Fruit fly (Drosophila melanogaster): ENCODE measurements around the gene CG33263.
A peak's percentile ranks its signal among the peaks of the same experiment; 100 is the strongest.

CG33263 gene

DNA sequence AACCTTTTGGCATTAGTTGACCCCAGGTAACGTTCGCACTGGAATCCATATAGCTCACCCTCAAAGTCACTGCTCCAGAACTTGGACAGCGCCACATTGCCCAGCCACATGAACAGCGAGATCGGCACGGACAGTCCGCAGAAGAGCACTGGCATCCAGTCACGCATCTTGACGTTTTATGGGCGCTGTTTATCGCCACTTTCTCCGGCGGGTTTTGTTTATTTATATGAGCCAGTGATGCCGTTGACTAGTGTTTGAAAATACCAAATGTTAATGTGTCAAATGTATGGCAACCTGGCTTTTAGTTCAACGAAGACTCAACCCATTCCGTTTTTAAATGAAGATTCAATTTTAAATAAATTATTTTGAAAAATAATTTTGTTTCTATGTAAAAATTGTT, 36.4 kb downstream of the CG33263 start, which contains the start of gene CG10171 (continued):
- TF ChIP-seq ssp (GFP tag; IDR thresholded peaks at IDR 0.05) (0 out of 2 replicates have a peak, but pooled peaks have one; percentile 10), CG4820 (GFP tag; optimal IDR thresholded peaks at IDR 0.05) (no peak), CG11456 (GFP tag; IDR thresholded peaks at IDR 0.05) (no peak), Sox100B (GFP tag; optimal IDR thresholded peaks at IDR 0.05) (no peak), CG2116 (GFP tag; optimal IDR thresholded peaks at IDR 0.05) (no peak), lbe (GFP tag; optimal IDR thresholded peaks at IDR 0.05) (no peak), Atf3 (GFP tag; optimal IDR thresholded peaks at IDR 0.05) (no peak), tll (GFP tag; optimal IDR thresholded peaks at IDR 0.05) (no peak), CG4360 (GFP tag; IDR thresholded peaks at IDR 0.05) (no peak), CG33557 (GFP tag; optimal IDR thresholded peaks at IDR 0.05) (no peak), chif (GFP tag; optimal IDR thresholded peaks at IDR 0.05) (no peak), Dad (GFP tag; optimal IDR thresholded peaks at IDR 0.05) (no peak), CG6272 (GFP tag; IDR thresholded peaks at IDR 0.05) (no peak), az2 (GFP tag; optimal IDR thresholded peaks at IDR 0.05) (no peak), Nf-YA (GFP tag; IDR thresholded peaks at IDR 0.05) (no peak), ato (GFP tag; IDR thresholded peaks at IDR 0.05; ENCODE audit: partially characterized antibody) (no peak), CG17328 (GFP tag; IDR thresholded peaks at IDR 0.05) (no peak), CG1832 (GFP tag; optimal IDR thresholded peaks at IDR 0.05) (no peak), CG18599 (GFP tag; optimal IDR thresholded peaks at IDR 0.05) (no peak), mirr (GFP tag; optimal IDR thresholded peaks at IDR 0.05) (no peak), CG12391 (tag; optimal IDR thresholded peaks at IDR 0.05) (no peak), nerfin-2 (GFP tag; IDR thresholded peaks at IDR 0.05; ENCODE audit: partially characterized antibody) (no peak), zen (tag; optimal IDR thresholded peaks at IDR 0.05) (no peak), disco-r (GFP tag; optimal IDR thresholded peaks at IDR 0.05) (no peak), NFAT (GFP tag; IDR thresholded peaks at IDR 0.05) (peak; percentile 11; the same call in 1 of the 2 replicates), gcm (GFP tag; optimal IDR thresholded peaks at IDR 0.05) (no peak), CG2129 (GFP tag; IDR thresholded peaks at IDR 0.05; ENCODE audit: partially characterized antibody) (no peak), btn (GFP tag; optimal IDR thresholded peaks at IDR 0.05) (no peak), CG6683 (GFP tag; optimal IDR thresholded peaks at IDR 0.05) (no peak), tx (GFP tag; optimal IDR thresholded peaks at IDR 0.05) (no peak), Aef1 (GFP tag; IDR thresholded peaks at IDR 0.05) (no peak), gt (GFP tag; IDR thresholded peaks at IDR 0.05) (no peak), pnt (GFP tag; optimal IDR thresholded peaks at IDR 0.05) (no peak), bab2 (GFP tag; optimal IDR thresholded peaks at IDR 0.05) (no peak), CG43689 (GFP tag; IDR thresholded peaks at IDR 0.05) (no peak), Lim3 (GFP tag; IDR thresholded peaks at IDR 0.05) (no peak), CG2199 (GFP tag; IDR thresholded peaks at IDR 0.05) (no peak), repo (GFP tag; optimal IDR thresholded peaks at IDR 0.05) (no peak)

DNA sequence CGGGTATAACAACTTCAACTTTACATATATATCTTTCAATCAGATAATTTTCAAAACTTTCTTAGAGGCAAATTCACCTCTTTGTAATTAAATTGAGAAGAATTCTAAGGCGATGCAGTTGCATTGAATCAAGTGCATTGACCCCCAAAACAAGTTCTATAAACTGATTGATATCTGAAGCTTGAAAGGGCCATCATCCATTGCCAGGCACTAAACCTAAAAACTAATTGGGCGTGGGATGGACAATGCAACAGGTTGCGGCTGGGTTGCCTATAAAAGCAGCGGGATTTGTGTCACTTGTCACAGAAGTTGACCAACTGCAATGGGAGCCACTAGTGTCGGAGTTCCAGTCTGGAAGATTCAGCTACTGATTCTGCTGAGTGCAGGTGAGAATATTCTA, 39.5 kb downstream of the CG33263 start, which contains the start of gene CG14110:
CG14110 (plus strand) TSS at position 301 of the 400 bp plus-strand sequence.
- no peak for TF ChIP-seq Lhr (GFP tag; optimal IDR thresholded peaks at IDR 0.05)
- TF ChIP-seq lmd (GFP tag; IDR thresholded peaks at IDR 0.05), result no peak
- TF ChIP-seq pros (GFP tag; optimal IDR thresholded peaks at IDR 0.05), result no peak
- no peak for TF ChIP-seq Rx (GFP tag; IDR thresholded peaks at IDR 0.05)
- no peak for TF ChIP-seq az2 (GFP tag; optimal IDR thresholded peaks at IDR 0.05)
- no peak for TF ChIP-seq maf-S (GFP tag; optimal IDR thresholded peaks at IDR 0.05)
- TF ChIP-seq gsb-n (tag; optimal IDR thresholded peaks at IDR 0.05), result no peak
- no peak for TF ChIP-seq gro (GFP tag; optimal IDR thresholded peaks at IDR 0.05)
- no peak for TF ChIP-seq bowl (GFP tag; IDR thresholded peaks at IDR 0.05)
- TF ChIP-seq unc-4 (GFP tag; IDR thresholded peaks at IDR 0.05; ENCODE audit: partially characterized antibody), result no peak
